Worm (Caenorhabditis elegans) whole organism, L4 larva: ENCODE measurements around the gene col-73.

Experiments
- D1046.2 ChIP-seq: fragments of 200-800 bp; sonication (Bioruptor generic); IDR thresholded peaks from 2 replicates; pipeline ENCODE4 v1.3.6; 2022; ENCODE audit warnings: missing genetic modification characterization, missing compliant biosample characterization
- gei-8 ChIP-seq: fragments of 200-800 bp; sonication (Bioruptor generic); optimal IDR thresholded peaks from 2 replicates; lab custom pipeline; 2018; ENCODE audit warnings: mild to moderate bottlenecking, missing genetic modification characterization, missing compliant biosample characterization

DNA sequence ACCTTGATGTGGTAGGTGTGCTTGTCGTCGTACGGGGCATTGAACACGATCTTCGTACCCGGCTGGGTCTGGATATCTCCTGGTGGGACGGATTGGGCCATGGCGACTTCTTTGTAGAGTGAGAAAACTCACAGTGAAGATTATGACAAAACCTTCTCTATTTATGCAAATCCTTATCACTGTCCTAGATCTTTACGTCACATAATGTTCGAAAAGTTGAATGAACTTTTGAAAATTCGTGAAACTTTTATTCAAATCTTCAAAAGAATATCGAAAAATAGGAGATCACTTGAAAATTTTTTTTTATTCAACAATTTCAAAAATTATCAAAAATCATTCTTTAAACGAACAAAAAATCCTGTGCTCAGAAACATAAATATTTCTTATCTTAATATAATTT, 19.7 kb upstream of the col-73 start, which contains the start of gene msp-33:
- TF ChIP-seq gei-8 (GFP tag; lab: Kevin White, UChicago) (no peak), D1046.2 (no peak)
